Worm (Caenorhabditis elegans) whole organism, young adult: ENCODE results near the gene C05C10.7.

ENCODE experiments used
- F49E8.2 ChIP-seq: sonication (generic microtip); optimal IDR thresholded peaks from 3 replicates; lab custom pipeline; 2017; ENCODE audit warnings: missing genetic modification characterization, mild to moderate bottlenecking, missing compliant biosample characterization, antibody characterized with exemption, moderate library complexity; ENCODE audit not compliant: insufficient read depth
- F57A8.1 ChIP-seq: fragments of 200-800 bp; sonication (Bioruptor generic); optimal IDR thresholded peaks from 2 replicates; lab custom pipeline; 2018; ENCODE audit warnings: mild to moderate bottlenecking, missing genetic modification characterization, moderate library complexity, missing compliant biosample characterization
- K12H6.12 ChIP-seq: fragments of 200-800 bp; sonication (Bioruptor generic); optimal IDR thresholded peaks from 2 replicates; lab custom pipeline; 2018; ENCODE audit warnings: mild to moderate bottlenecking, missing genetic modification characterization, missing compliant biosample characterization
- attf-3 ChIP-seq: fragments of 200-800 bp; sonication (Bioruptor generic); conservative IDR thresholded peaks from 2 replicates; pipeline ENCODE4 v1.3.6; 2022; ENCODE audit warnings: missing genetic modification reagents, missing genetic modification characterization, missing compliant biosample characterization
- dpl-1 ChIP-seq: fragments of 150-350 bp; optimal IDR thresholded peaks from 2 replicates; lab custom pipeline; 2014; ENCODE audit warnings: missing biosample characterization, missing genetic modification reagents, missing genetic modification characterization
- him-1 ChIP-seq: sonication (generic microtip); optimal IDR thresholded peaks from 2 replicates; lab custom pipeline; 2016; ENCODE audit warnings: missing genotype, missing genetic modification reagents, missing genetic modification characterization, missing compliant biosample characterization
- mes-4 ChIP-seq: sonication (generic microtip); optimal IDR thresholded peaks from 2 replicates; lab custom pipeline; 2016; ENCODE audit warnings: missing genotype, missing genetic modification characterization, missing compliant biosample characterization
- rec-8 ChIP-seq, 2 experiments: sonication (generic microtip); optimal IDR thresholded peaks; 2 replicates each; lab custom pipeline; 2016; ENCODE audit warnings: mild to moderate bottlenecking in 2 of 2, missing genetic modification characterization in 2 of 2, missing genetic modification reagents in 2 of 2, missing genotype in 2 of 2, missing biosample characterization in 1 of 2, missing compliant biosample characterization in 1 of 2, moderate library complexity in 1 of 2
- snpc-4 ChIP-seq, 5 experiments: fragments of 150-350 bp in 1 of 5; sonication (generic microtip) in 4 of 5; optimal IDR thresholded peaks; 2 replicates each; lab custom pipeline; 2014 to 2018; ENCODE audit warnings: missing genetic modification characterization in 5 of 5, missing biosample characterization in 3 of 5, antibody characterized with exemption in 2 of 5, mild to moderate bottlenecking in 2 of 5, missing compliant biosample characterization in 2 of 5, missing genotype in 2 of 5, moderate library complexity in 2 of 5, missing genetic modification reagents in 1 of 5
- unc-62 ChIP-seq: fragments of 150-350 bp; optimal IDR thresholded peaks from 2 replicates; lab custom pipeline; 2014; ENCODE audit warnings: missing biosample characterization, missing genetic modification reagents, missing genetic modification characterization
- xnd-1 ChIP-seq: sonication (generic microtip); optimal IDR thresholded peaks from 2 replicates; lab custom pipeline; 2016; ENCODE audit warnings: missing genotype, missing genetic modification reagents, missing genetic modification characterization, missing compliant biosample characterization

DNA sequence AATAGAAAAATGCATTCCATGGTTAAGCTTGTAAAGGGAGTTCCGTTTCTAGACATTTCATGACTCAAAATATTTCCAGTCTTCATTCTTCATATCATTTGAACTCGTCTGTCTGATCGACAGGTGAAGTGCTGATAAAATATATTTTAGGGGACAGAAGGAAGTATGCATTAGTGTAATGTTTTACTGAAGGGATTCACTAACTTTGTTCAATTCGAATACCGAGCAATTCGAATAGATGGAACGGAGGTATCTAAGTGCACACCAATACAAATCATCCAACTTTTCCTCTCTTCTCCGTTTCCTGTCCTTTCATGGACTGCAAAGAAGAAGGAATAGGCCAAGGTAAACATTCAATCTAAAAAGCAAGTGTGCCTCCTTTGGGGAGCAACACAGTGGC, 25.0 kb upstream of the C05C10.7 start:
- TF ChIP-seq unc-62 (GFP tag; lab: Kevin White, UChicago) (no peak), F57A8.1 (no peak), attf-3 (GFP tag; lab: Robert Waterston, UW) (no peak), K12H6.12 (no peak), xnd-1 (tag; lab: Kevin White, UChicago) (no peak), dpl-1 (GFP tag; lab: Kevin White, UChicago) (no peak), snpc-4 (GFP tag; optimal IDR thresholded peaks at IDR 0.05; lab: Kevin White, UChicago) (no peak), snpc-4 (tag; optimal IDR thresholded peaks at IDR 0.05; lab: Kevin White, UChicago) (no peak), mes-4 (tag; lab: Kevin White, UChicago) (no peak), him-1 (tag; lab: Kevin White, UChicago) (no peak), F49E8.2 (tag; lab: Kevin White, UChicago) (no peak), rec-8 (tag; optimal IDR thresholded peaks at IDR 0.05; lab: Kevin White, UChicago) (no peak)
